Worm (Caenorhabditis elegans): ENCODE results near the gene col-2.

DNA sequence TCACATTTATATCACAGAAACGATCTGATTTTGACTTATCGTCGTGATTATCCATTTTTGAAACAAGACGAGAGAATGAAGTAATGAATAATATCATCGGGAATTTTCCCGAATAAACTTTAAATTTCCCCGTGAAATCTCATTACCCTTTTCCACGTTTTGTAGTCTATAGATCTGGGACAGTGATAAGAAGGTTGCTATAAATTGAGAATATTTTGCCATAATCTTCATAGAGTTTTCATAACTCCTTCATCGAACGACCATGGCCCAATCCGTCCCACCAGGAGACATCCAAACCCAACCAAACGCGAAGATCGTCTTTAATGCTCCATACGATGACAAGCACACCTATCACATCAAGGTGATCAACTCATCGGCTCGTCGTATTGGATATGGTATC lies 9.9 kb upstream of the col-2 start, which contains the start of the genes C04G2.5 and msp-36:
- TF ChIP-seq dao-5 (tag; optimal IDR thresholded peaks at IDR 0.05) (no peak), him-1 (tag; optimal IDR thresholded peaks at IDR 0.05) (no peak), W03F9.2 (tag; optimal IDR thresholded peaks at IDR 0.05) (no peak)

All from whole organism, L4/young adult.